Worm (Caenorhabditis elegans) whole organism, L2 larva: ENCODE data around the gene ttc-4.
"Not testable (repeated sequence)": the region's sequence is repeated elsewhere in the genome, so short reads cannot be mapped to it uniquely, and the experiment has no call there.

Experiments
- nhr-77 ChIP-seq: fragments of 150-350 bp; optimal IDR thresholded peaks from 2 replicates; lab custom pipeline; 2014; ENCODE audit warnings: missing biosample characterization, missing genetic modification characterization
- snpc-4 ChIP-seq: fragments of 150-350 bp; optimal IDR thresholded peaks from 2 replicates; lab custom pipeline; 2014; ENCODE audit warnings: missing biosample characterization, missing genetic modification characterization

DNA sequence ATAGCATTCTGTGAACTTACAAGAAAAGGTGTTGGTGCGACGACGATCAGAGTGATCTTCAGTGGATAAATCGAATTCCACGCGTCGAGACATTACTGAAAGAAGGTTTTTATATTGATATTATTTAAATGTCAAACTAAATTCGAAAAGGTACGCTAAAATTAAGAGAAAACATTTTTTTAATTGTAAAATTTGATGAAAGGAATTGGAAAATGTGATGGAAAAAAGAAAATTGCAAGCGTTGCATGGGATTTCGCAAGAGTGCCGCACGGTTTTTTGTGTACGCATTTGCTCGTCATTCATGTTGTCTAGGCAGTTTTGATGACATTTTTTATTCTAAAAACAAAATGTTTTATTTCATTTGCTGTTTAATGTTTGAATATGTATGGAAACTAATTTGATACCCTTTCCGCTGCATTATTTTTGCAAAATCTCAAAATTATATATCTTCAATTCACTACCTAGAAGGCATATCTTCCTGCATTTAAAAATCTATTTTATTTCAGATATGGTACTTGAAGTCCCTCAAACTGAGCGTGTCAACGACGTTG, 36.4 kb downstream of the ttc-4 start, which contains the start of the genes F59E12.6 and npl-4.1:
- TF ChIP-seq snpc-4, nhr-77 (tag; lab: Kevin White, UChicago): not testable (repeated sequence)
